Worm (Caenorhabditis elegans) whole organism, L4 larva: ENCODE measurements around the gene twk-31.

Experiments
- F26F4.8 ChIP-seq: fragments of 200-800 bp; sonication (Bioruptor generic); conservative IDR thresholded peaks from 2 replicates; pipeline ENCODE4 v1.3.6; 2022; ENCODE audit warnings: missing genetic modification characterization, missing compliant biosample characterization
- F49E8.2 ChIP-seq: sonication (generic microtip); optimal IDR thresholded peaks from 2 replicates; lab custom pipeline; 2016; ENCODE audit warnings: missing compliant biosample characterization, mild to moderate bottlenecking, missing genetic modification characterization, borderline replicate concordance
- T26A8.4 ChIP-seq: fragments of 200-800 bp; sonication (Bioruptor generic); IDR thresholded peaks from 2 replicates; pipeline ENCODE4 v1.3.6; 2022; ENCODE audit warnings: missing genetic modification characterization, missing compliant biosample characterization
- Y5F2A.4 ChIP-seq: fragments of 200-800 bp; sonication (Bioruptor generic); optimal IDR thresholded peaks from 2 replicates; lab custom pipeline; 2018; ENCODE audit warnings: mild to moderate bottlenecking, missing genetic modification characterization, missing compliant biosample characterization
- Y75B8A.6 ChIP-seq: fragments of 200-800 bp; sonication (Bioruptor generic); IDR thresholded peaks from 2 replicates; pipeline ENCODE4 v1.3.6; 2022; ENCODE audit warnings: missing genetic modification reagents, missing genetic modification characterization, missing compliant biosample characterization
- ZK546.5 ChIP-seq, 2 experiments: sonication (generic microtip); optimal IDR thresholded peaks; 2 replicates each; lab custom pipeline; 2017; ENCODE audit warnings: missing biosample characterization in 2 of 2, missing genetic modification characterization in 2 of 2
- aha-1 ChIP-seq: fragments of 150-350 bp; peaks from one replicate; lab custom pipeline; 2014; ENCODE audit warnings: missing biosample characterization, missing genetic modification characterization
- ceh-32 ChIP-seq: sonication (generic microtip); optimal IDR thresholded peaks from 2 replicates; lab custom pipeline; 2016; ENCODE audit warnings: mild to moderate bottlenecking, missing genetic modification characterization, missing compliant biosample characterization; ENCODE audit not compliant: poor library complexity
- ces-1 ChIP-seq: fragments of 150-350 bp; sonication (generic microtip); optimal IDR thresholded peaks from 4 replicates; lab custom pipeline; 2014; ENCODE audit warnings: missing biosample characterization, missing genetic modification reagents, missing genetic modification characterization
- ctbp-1 ChIP-seq: fragments of 200-800 bp; sonication (Bioruptor generic); IDR thresholded peaks from 2 replicates; pipeline ENCODE4 v1.3.6; 2022; ENCODE audit warnings: missing genetic modification reagents, missing genetic modification characterization, missing compliant biosample characterization
- daf-19 ChIP-seq: fragments of 200-800 bp; sonication (Bioruptor generic); conservative IDR thresholded peaks from 2 replicates; pipeline ENCODE4 v1.3.6; 2022; ENCODE audit warnings: missing genetic modification characterization, missing compliant biosample characterization
- daf-8 ChIP-seq: fragments of 200-800 bp; sonication (Bioruptor generic); IDR thresholded peaks from 2 replicates; pipeline ENCODE4 v1.3.6; 2022; ENCODE audit warnings: missing genetic modification characterization, missing compliant biosample characterization
- dmd-8 ChIP-seq: fragments of 200-800 bp; sonication (Bioruptor generic); IDR thresholded peaks from 2 replicates; pipeline ENCODE4 v1.3.6; 2022; ENCODE audit warnings: missing genetic modification characterization, missing compliant biosample characterization
- dmd-9 ChIP-seq: fragments of 200-800 bp; sonication (Bioruptor generic); IDR thresholded peaks from 2 replicates; pipeline ENCODE4 v1.3.6; 2022; ENCODE audit warnings: missing genetic modification reagents, missing genetic modification characterization, missing compliant biosample characterization
- dpl-1 ChIP-seq: fragments of 150-350 bp; optimal IDR thresholded peaks from 2 replicates; lab custom pipeline; 2014; ENCODE audit warnings: missing biosample characterization, missing genetic modification reagents, missing genetic modification characterization
- duxl-1 ChIP-seq: sonication (generic microtip); optimal IDR thresholded peaks from 2 replicates; lab custom pipeline; 2016; ENCODE audit warnings: mild to moderate bottlenecking, missing genetic modification characterization, moderate library complexity, missing compliant biosample characterization; ENCODE audit not compliant: poor library complexity
- dve-1 ChIP-seq: sonication (generic microtip); optimal IDR thresholded peaks from 2 replicates; lab custom pipeline; 2017; ENCODE audit warnings: antibody characterized with exemption, mild to moderate bottlenecking, missing genetic modification characterization, missing compliant biosample characterization; ENCODE audit not compliant: insufficient read depth
- egl-27 ChIP-seq: sonication (generic microtip); optimal IDR thresholded peaks from 3 replicates; lab custom pipeline; 2017; ENCODE audit warnings: missing biosample characterization, missing genetic modification reagents, missing genetic modification characterization
- egl-43 ChIP-seq: fragments of 200-800 bp; sonication (Bioruptor generic); IDR thresholded peaks from 2 replicates; pipeline ENCODE4 v1.3.6; 2022; ENCODE audit warnings: missing genetic modification reagents, missing genetic modification characterization, missing compliant biosample characterization
- fkh-10 ChIP-seq: fragments of 150-350 bp; optimal IDR thresholded peaks from 2 replicates; lab custom pipeline; 2014; ENCODE audit warnings: missing biosample characterization, missing genetic modification reagents, missing genetic modification characterization
- hif-1 ChIP-seq, 2 experiments: sonication (generic microtip); optimal IDR thresholded peaks; 2 replicates each; lab custom pipeline; 2016 to 2017; ENCODE audit warnings: missing compliant biosample characterization in 2 of 2, missing genetic modification characterization in 2 of 2, missing genetic modification reagents in 2 of 2, missing genotype in 2 of 2, mild to moderate bottlenecking in 1 of 2
- hlh-11 ChIP-seq: fragments of 200-800 bp; sonication (Bioruptor generic); optimal IDR thresholded peaks from 2 replicates; lab custom pipeline; 2018; ENCODE audit warnings: mild to moderate bottlenecking, missing genetic modification characterization, missing compliant biosample characterization
- jun-1 ChIP-seq: fragments of 150-350 bp; optimal IDR thresholded peaks from 2 replicates; lab custom pipeline; 2014; ENCODE audit warnings: missing biosample characterization, missing genetic modification reagents, missing genetic modification characterization
- lim-7 ChIP-seq: fragments of 200-800 bp; sonication (Bioruptor generic); IDR thresholded peaks from 2 replicates; pipeline ENCODE4 v1.3.6; 2022; ENCODE audit warnings: missing genetic modification characterization, missing compliant biosample characterization
- lin-13 ChIP-seq: fragments of 150-350 bp; optimal IDR thresholded peaks from 2 replicates; lab custom pipeline; 2014; ENCODE audit warnings: missing biosample characterization, missing genetic modification reagents, missing genetic modification characterization
- lin-38 ChIP-seq: fragments of 200-800 bp; sonication (Bioruptor generic); IDR thresholded peaks from 2 replicates; pipeline ENCODE4 v1.3.6; 2022; ENCODE audit warnings: missing genetic modification reagents, missing genetic modification characterization, missing compliant biosample characterization
- lir-3 ChIP-seq: sonication (generic microtip); optimal IDR thresholded peaks from 2 replicates; lab custom pipeline; 2016; ENCODE audit warnings: mild to moderate bottlenecking, missing genetic modification characterization, missing compliant biosample characterization
- lsy-2 ChIP-seq, 2 experiments: fragments of 150-350 bp in 1 of 2; sonication (generic microtip) in 1 of 2; optimal IDR thresholded peaks; 2 replicates each; lab custom pipeline; 2014 to 2017; ENCODE audit warnings: missing biosample characterization in 2 of 2, missing genetic modification characterization in 2 of 2
- mdt-29 ChIP-seq: fragments of 200-800 bp; sonication (Bioruptor generic); IDR thresholded peaks from 2 replicates; pipeline ENCODE4 v1.3.6; 2022; ENCODE audit warnings: missing genetic modification reagents, missing genetic modification characterization, missing compliant biosample characterization
- mes-2 ChIP-seq: sonication (generic microtip); optimal IDR thresholded peaks from 2 replicates; lab custom pipeline; 2016; ENCODE audit warnings: missing genotype, mild to moderate bottlenecking, missing genetic modification characterization, missing compliant biosample characterization; ENCODE audit not compliant: poor library complexity, severe bottlenecking
- mxl-3 ChIP-seq: fragments of 200-800 bp; sonication (Bioruptor generic); optimal IDR thresholded peaks from 2 replicates; lab custom pipeline; 2018; ENCODE audit warnings: mild to moderate bottlenecking, missing genetic modification characterization, missing compliant biosample characterization
- nhr-6 ChIP-seq: fragments of 150-350 bp; optimal IDR thresholded peaks from 2 replicates; lab custom pipeline; 2014; ENCODE audit warnings: missing biosample characterization, missing genetic modification characterization
- rbr-2 ChIP-seq: sonication (generic microtip); optimal IDR thresholded peaks from 2 replicates; lab custom pipeline; 2016; ENCODE audit warnings: missing genotype, missing genetic modification characterization, missing compliant biosample characterization
- set-16 ChIP-seq: fragments of 200-800 bp; sonication (Bioruptor generic); IDR thresholded peaks from 2 replicates; pipeline ENCODE4 v1.3.6; 2022; ENCODE audit warnings: missing genetic modification reagents, missing genetic modification characterization, missing compliant biosample characterization
- snpc-1.2 ChIP-seq: fragments of 200-800 bp; sonication (Bioruptor generic); IDR thresholded peaks from 2 replicates; pipeline ENCODE4 v1.3.6; 2022; ENCODE audit warnings: missing genetic modification reagents, missing genetic modification characterization, missing compliant biosample characterization
- spr-3 ChIP-seq: fragments of 200-800 bp; sonication (Bioruptor generic); optimal IDR thresholded peaks from 2 replicates; lab custom pipeline; 2018; ENCODE audit warnings: mild to moderate bottlenecking, missing genetic modification characterization, missing compliant biosample characterization
- tag-97 ChIP-seq: fragments of 200-800 bp; sonication (Bioruptor generic); IDR thresholded peaks from 2 replicates; pipeline ENCODE4 v1.3.6; 2022; ENCODE audit warnings: missing genetic modification characterization, missing compliant biosample characterization
- vab-7 ChIP-seq: fragments of 200-800 bp; sonication (Bioruptor generic); IDR thresholded peaks from 2 replicates; pipeline ENCODE4 v1.3.6; 2022; ENCODE audit warnings: missing genetic modification reagents, missing genetic modification characterization, missing compliant biosample characterization
- zfp-2 ChIP-seq: sonication (generic microtip); optimal IDR thresholded peaks from 2 replicates; lab custom pipeline; 2016; ENCODE audit warnings: mild to moderate bottlenecking, missing genetic modification characterization, missing compliant biosample characterization
- zfp-3 ChIP-seq: fragments of 200-800 bp; sonication (Bioruptor generic); conservative IDR thresholded peaks from 2 replicates; pipeline ENCODE4 v1.3.6; 2022; ENCODE audit warnings: missing genetic modification reagents, missing genetic modification characterization, missing compliant biosample characterization
- ztf-7 ChIP-seq: fragments of 150-350 bp; optimal IDR thresholded peaks from 2 replicates; lab custom pipeline; 2014; ENCODE audit warnings: missing biosample characterization, missing genetic modification characterization

The twk-31 gene

ce11 chrIII:11410378-11410777, at the start of gene twk-31:
Gene twk-31, plus strand, starts transcription at chrIII:11410678.
- TF ChIP-seq lir-3 (tag; lab: Kevin White, UChicago) = no peak
- no peak for TF ChIP-seq lsy-2 (tag; optimal IDR thresholded peaks at IDR 0.05; lab: Kevin White, UChicago)
- TF ChIP-seq lin-38 (GFP tag; lab: Robert Waterston, UW) = no peak
- no peak for TF ChIP-seq Y75B8A.6 (GFP tag; lab: Robert Waterston, UW)

- TF ChIP-seq set-16 (peak; percentile 30), daf-19 (GFP tag; lab: Robert Waterston, UW) (no peak), zfp-3 (GFP tag; lab: Robert Waterston, UW) (no peak), F49E8.2 (tag; lab: Kevin White, UChicago) (no peak), aha-1 (peak; percentile 60), mes-2 (tag; lab: Kevin White, UChicago) (no peak), lim-7 (no peak), ceh-32 (tag; lab: Kevin White, UChicago) (no peak), F26F4.8 (no peak)
These were observed 49.1 kb upstream of the twk-31 start for ce11 chrIII:11361394-11361793.

- TF ChIP-seq ztf-7 (tag; lab: Kevin White, UChicago) (no peak), lin-13 (GFP tag; lab: Kevin White, UChicago) (no peak), mes-2 (tag; lab: Kevin White, UChicago) (no peak), dmd-8 (GFP tag; lab: Robert Waterston, UW) (no peak), mdt-29 (GFP tag; lab: Robert Waterston, UW) (no peak), lin-38 (GFP tag; lab: Robert Waterston, UW) (no peak), set-16 (peak; percentile 87), dve-1 (tag; lab: Kevin White, UChicago) (no peak)
- TF ChIP-seq, all 104 proteins: peak for 1
These were observed 47.6 kb upstream of the twk-31 start for ce11 chrIII:11362915-11363314.

- TF ChIP-seq ZK546.5 (tag; optimal IDR thresholded peaks at IDR 0.05; lab: Kevin White, UChicago) (no peak), egl-43 (GFP tag; lab: Robert Waterston, UW) (no peak), duxl-1 (tag; lab: Kevin White, UChicago) (no peak), snpc-1.2 (no peak), hif-1 (tag; optimal IDR thresholded peaks at IDR 0.05; lab: Kevin White, UChicago) (no peak)
These were observed 44.0 kb upstream of the twk-31 start, which contains the start of gene T28D6.3 for ce11 chrIII:11366467-11366866. Gene T28D6.3, plus strand, starts transcription at chrIII:11366767.

- TF ChIP-seq dpl-1 (GFP tag; lab: Kevin White, UChicago) (peak; percentile 41), ctbp-1 (GFP tag; lab: Robert Waterston, UW) (0 out of 2 replicates have a peak, but pooled peaks have one; percentile 54), ZK546.5 (tag; optimal IDR thresholded peaks at IDR 0.05; lab: Kevin White, UChicago) (no peak), mxl-3 (GFP tag; lab: Kevin White, UChicago) (peak; percentile 79), jun-1 (tag; lab: Kevin White, UChicago) (no peak), egl-27 (tag; lab: Kevin White, UChicago) (no peak), nhr-6 (tag; lab: Kevin White, UChicago) (peak; percentile 8), T26A8.4 (GFP tag; lab: Robert Waterston, UW) (peak; percentile 83), ces-1 (GFP tag; lab: Kevin White, UChicago) (no peak), aha-1 (peak; percentile 95), vab-7 (peak; percentile 74), dve-1 (tag; lab: Kevin White, UChicago) (peak; percentile 61), lir-3 (tag; lab: Kevin White, UChicago) (peak; percentile 59), daf-8 (peak; percentile 69; the same call in 1 of the 2 replicates), Y5F2A.4 (peak; percentile 69), lin-13 (GFP tag; lab: Kevin White, UChicago) (peak; percentile 59), F26F4.8 (peak; percentile 83), spr-3 (peak; percentile 45), hlh-11 (tag; lab: Kevin White, UChicago) (peak; percentile 59), fkh-10 (GFP tag; lab: Kevin White, UChicago) (no peak), zfp-2 (tag; lab: Kevin White, UChicago) (no peak), mes-2 (tag; lab: Kevin White, UChicago) (peak; percentile 83), dmd-8 (GFP tag; lab: Robert Waterston, UW) (peak; percentile 88), tag-97 (GFP tag; lab: Robert Waterston, UW) (no peak), lsy-2 (tag; optimal IDR thresholded peaks at IDR 0.05; lab: Kevin White, UChicago) (no peak), dmd-9 (GFP tag; lab: Robert Waterston, UW) (peak; percentile 34; the same call in 1 of the 2 replicates), rbr-2 (tag; lab: Kevin White, UChicago) (peak; percentile 70)
These were observed 39.2 kb upstream of the twk-31 start for ce11 chrIII:11371236-11371635.
